Worm (Caenorhabditis elegans) whole organism, early embryonic: Measurements from ENCODE around the gene math-37.
A peak's percentile ranks its signal among the peaks of the same experiment; 100 is the strongest.

Source experiments
- B0310.2 ChIP-seq: sonication (generic microtip); optimal IDR thresholded peaks from 2 replicates; lab custom pipeline; 2016; ENCODE audit warnings: mild to moderate bottlenecking, missing genetic modification characterization, missing compliant biosample characterization
- F13C5.2 ChIP-seq: sonication (generic microtip); optimal IDR thresholded peaks from 2 replicates; lab custom pipeline; 2017; ENCODE audit warnings: mild to moderate bottlenecking, missing genetic modification characterization, inconsistent platforms, missing compliant biosample characterization
- aly-1 ChIP-seq: sonication (generic microtip); optimal IDR thresholded peaks from 2 replicates; lab custom pipeline; 2016; ENCODE audit warnings: missing genetic modification characterization, missing compliant biosample characterization
- ama-1 ChIP-seq: fragments of 150-350 bp; optimal IDR thresholded peaks from 2 replicates; lab custom pipeline; 2014
- ceh-13 ChIP-seq: fragments of 200-800 bp; sonication (Bioruptor generic); optimal IDR thresholded peaks from 2 replicates; lab custom pipeline; 2018; ENCODE audit warnings: mild to moderate bottlenecking, missing genetic modification characterization, missing compliant biosample characterization
- ceh-36 ChIP-seq: sonication (generic microtip); optimal IDR thresholded peaks from 2 replicates; lab custom pipeline; 2016; ENCODE audit warnings: missing genetic modification characterization, inconsistent platforms, missing compliant biosample characterization
- ets-7 ChIP-seq: sonication (generic microtip); optimal IDR thresholded peaks from 2 replicates; lab custom pipeline; 2016; ENCODE audit warnings: missing genotype, missing genetic modification characterization, missing compliant biosample characterization
- flt-1 ChIP-seq: fragments of 200-800 bp; sonication (Bioruptor generic); IDR thresholded peaks from 2 replicates; pipeline ENCODE4 v1.3.6; 2022; ENCODE audit warnings: missing genetic modification characterization, missing compliant biosample characterization
- hmbx-1 ChIP-seq: sonication (generic microtip); optimal IDR thresholded peaks from 2 replicates; lab custom pipeline; 2016; ENCODE audit warnings: mild to moderate bottlenecking, missing genetic modification characterization, missing compliant biosample characterization
- hmg-4 ChIP-seq: fragments of 200-800 bp; sonication (Bioruptor generic); optimal IDR thresholded peaks from 2 replicates; lab custom pipeline; 2018; ENCODE audit warnings: mild to moderate bottlenecking, missing genetic modification characterization, missing compliant biosample characterization
- hnd-1 ChIP-seq: sonication (generic microtip); optimal IDR thresholded peaks from 2 replicates; lab custom pipeline; 2016; ENCODE audit warnings: missing genetic modification characterization, missing compliant biosample characterization
- pes-1 ChIP-seq: fragments of 200-800 bp; sonication (Bioruptor generic); IDR thresholded peaks from 2 replicates; pipeline ENCODE4 v1.3.6; 2022; ENCODE audit warnings: missing genetic modification reagents, missing genetic modification characterization, missing compliant biosample characterization
- scrt-1 ChIP-seq: fragments of 200-800 bp; sonication (Bioruptor generic); IDR thresholded peaks from 2 replicates; pipeline ENCODE4 v1.3.6; 2022; ENCODE audit warnings: missing genetic modification characterization, missing compliant biosample characterization
- sea-1 ChIP-seq: fragments of 200-800 bp; sonication (Bioruptor generic); conservative IDR thresholded peaks from 2 replicates; pipeline ENCODE4 v1.3.6; 2022; ENCODE audit warnings: missing genetic modification characterization, missing compliant biosample characterization
- tbx-11 ChIP-seq: fragments of 200-800 bp; sonication (Bioruptor generic); IDR thresholded peaks from 2 replicates; pipeline ENCODE4 v1.3.6; 2022; ENCODE audit warnings: missing genetic modification characterization, missing compliant biosample characterization
- tbx-37 ChIP-seq: fragments of 200-800 bp; sonication (Bioruptor generic); conservative IDR thresholded peaks from 2 replicates; pipeline ENCODE4 v1.3.6; 2022; ENCODE audit warnings: missing genetic modification reagents, missing genetic modification characterization, missing compliant biosample characterization
- tra-4 ChIP-seq: sonication (generic microtip); optimal IDR thresholded peaks from 2 replicates; lab custom pipeline; 2017; ENCODE audit warnings: missing genetic modification characterization, missing compliant biosample characterization

math-37 gene

DNA sequence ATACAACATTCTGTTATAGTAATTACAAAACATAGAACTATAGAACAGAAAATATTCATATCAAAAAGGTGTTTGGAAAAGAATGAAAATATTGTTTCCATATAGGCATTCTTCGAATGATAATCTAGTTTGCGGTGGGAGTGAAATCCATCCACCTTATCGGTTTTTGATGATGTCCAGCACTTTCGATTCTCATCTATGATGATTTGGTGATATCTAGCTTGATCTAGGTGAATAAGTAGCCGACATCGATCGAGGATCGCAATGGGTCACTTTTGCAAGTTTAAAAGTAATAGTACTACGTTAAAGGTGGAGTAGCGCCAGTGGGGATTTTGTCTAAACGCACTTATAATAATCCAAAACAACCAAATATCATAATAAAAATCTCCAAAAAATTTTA is 9.0 kb downstream of the math-37 start, which contains the start of gene R52.6:
TSS of gene R52.6 (minus strand) at position 101 of the 400 bp plus-strand sequence.
- TF ChIP-seq ama-1 (no peak), flt-1 (no peak), hmbx-1 (tag; lab: Kevin White, UChicago) (no peak)

DNA sequence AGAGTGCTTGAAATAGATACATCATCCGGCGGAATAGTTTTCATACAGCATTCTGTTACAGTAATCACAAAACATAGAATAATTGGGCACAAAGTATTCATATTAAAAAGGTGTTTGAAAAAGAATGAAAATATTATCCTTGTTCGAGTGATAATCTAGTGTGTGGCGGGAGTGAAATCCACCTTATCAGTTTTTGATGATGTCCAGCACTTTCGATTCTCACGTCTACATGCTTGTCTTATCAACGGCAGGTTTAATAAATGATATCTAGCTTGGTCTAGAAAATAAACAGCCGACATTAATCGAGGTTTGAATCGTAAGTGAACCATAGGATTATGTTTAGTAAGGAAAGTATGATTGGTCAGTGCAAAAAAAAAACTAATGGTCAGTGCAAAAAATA is 12.0 kb downstream of the math-37 start, which contains the start of gene R52.5:
TSS of gene R52.5 (minus strand) at position 101 of the 400 bp plus-strand sequence.
- TF ChIP-seq tbx-11 (GFP tag; lab: Robert Waterston, UW): no peak
- no peak for TF ChIP-seq ceh-13 (GFP tag; lab: Kevin White, UChicago)

DNA sequence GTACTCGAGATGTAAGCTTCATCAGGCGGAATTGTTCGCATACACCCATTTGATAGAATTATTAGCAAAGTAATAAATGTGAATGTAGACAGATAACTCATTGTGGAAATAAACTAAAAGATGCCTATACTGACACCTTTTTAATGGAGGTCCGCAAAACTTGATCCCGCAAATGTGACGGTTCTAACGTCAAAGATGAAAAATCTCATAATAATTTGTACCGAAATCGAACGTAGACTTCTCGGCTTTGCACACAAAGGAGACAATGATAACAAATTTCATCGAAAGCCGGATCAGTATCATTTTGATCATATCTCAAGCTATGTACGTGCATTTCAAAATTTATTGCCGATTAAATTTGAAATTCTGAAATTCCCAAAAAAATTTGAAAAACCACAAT is 13.7 kb downstream of the math-37 start, which contains the start of gene R52.4:
TSS of gene R52.4 (minus strand) at position 101 of the 400 bp plus-strand sequence.
- TF ChIP-seq B0310.2 (tag; lab: Kevin White, UChicago): no peak
- TF ChIP-seq hmbx-1 (tag; lab: Kevin White, UChicago): no peak
- TF ChIP-seq scrt-1: no peak
- TF ChIP-seq tbx-37: no peak
- no peak for TF ChIP-seq ceh-13 (GFP tag; lab: Kevin White, UChicago)
- TF ChIP-seq tra-4: no peak
- no peak for TF ChIP-seq ama-1
- TF ChIP-seq flt-1: no peak
- TF ChIP-seq pes-1: no peak

ce11 chrII:2099139-2099976 is 22.6 kb downstream of the math-37 start, which contains the start of gene math-42:
Gene math-42 (plus strand): TSS chrII:2099926.
- TF ChIP-seq aly-1 (tag; lab: Kevin White, UChicago) (no peak), scrt-1 (no peak), ama-1 (no peak), hmbx-1 (tag; lab: Kevin White, UChicago) (no peak), tbx-37 (no peak), flt-1 (no peak), ceh-36 (tag; lab: Kevin White, UChicago) (no peak), B0310.2 (tag; lab: Kevin White, UChicago) (no peak), tra-4 (no peak), pes-1 (no peak)

- TF ChIP-seq aly-1 (tag; lab: Kevin White, UChicago) (no peak), hnd-1 (no peak), F13C5.2 (no peak), hmg-4 (GFP tag; lab: Kevin White, UChicago) (no peak), ama-1 (no peak), ceh-13 (GFP tag; lab: Kevin White, UChicago) (no peak), tbx-37 (no peak), hmbx-1 (tag; lab: Kevin White, UChicago) (no peak), ets-7 (tag; lab: Kevin White, UChicago) (no peak), tbx-11 (GFP tag; lab: Robert Waterston, UW) (no peak), scrt-1 (no peak), sea-1 (no peak), tra-4 (no peak), flt-1 (no peak), pes-1 (no peak), B0310.2 (tag; lab: Kevin White, UChicago) (no peak), ceh-36 (tag; lab: Kevin White, UChicago) (no peak)
Measured at ce11 chrII:2094924-2095650, 26.9 kb downstream of the math-37 start, which contains the start of gene T16A1.2. Gene T16A1.2 (plus strand): TSS chrII:2095600.

DNA sequence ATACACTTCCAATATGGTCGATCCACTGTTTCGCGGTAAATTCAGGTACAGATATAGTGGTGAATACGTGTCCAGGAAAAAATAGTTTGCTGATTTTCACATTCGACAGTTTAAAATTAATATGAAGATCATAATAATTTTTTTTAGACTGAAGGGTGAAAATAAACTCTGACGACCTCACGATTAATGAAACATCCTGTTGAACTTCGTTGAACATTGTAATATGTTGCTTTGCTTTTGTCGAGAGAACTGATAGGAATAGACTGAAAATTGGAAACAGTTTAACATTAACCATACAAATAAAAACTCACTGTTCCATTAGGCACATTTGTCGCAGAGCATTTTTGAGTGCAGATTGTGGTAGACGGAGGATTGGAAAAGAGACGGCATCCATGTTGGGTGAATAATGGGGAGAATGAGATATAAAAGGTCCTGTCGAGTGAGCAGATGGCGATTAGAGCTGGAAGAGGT is 28.5 kb downstream of the math-37 start, which contains the start of gene fbxb-37:
TSS of gene fbxb-37 (minus strand) at position 421 of the 471 bp plus-strand sequence.
- TF ChIP-seq scrt-1 (no peak), tra-4 (no peak), hmg-4 (GFP tag; lab: Kevin White, UChicago) (no peak), F13C5.2 (no peak), hmbx-1 (tag; lab: Kevin White, UChicago) (no peak), ceh-13 (GFP tag; lab: Kevin White, UChicago) (no peak), tbx-37 (no peak), sea-1 (no peak), ets-7 (tag; lab: Kevin White, UChicago) (no peak), flt-1 (no peak), ceh-36 (tag; lab: Kevin White, UChicago) (no peak), B0310.2 (tag; lab: Kevin White, UChicago) (no peak), hnd-1 (no peak), ama-1 (no peak), aly-1 (tag; lab: Kevin White, UChicago) (no peak)

ce11 chrII:2091972-2092371 is 30.0 kb downstream of the math-37 start, which contains the start of gene T16A1.10:
Gene T16A1.10 (minus strand): TSS chrII:2092094.
- TF ChIP-seq ceh-36 (tag; lab: Kevin White, UChicago): peak; percentile 1
- TF ChIP-seq ama-1: no peak
- TF ChIP-seq F13C5.2: no peak
- TF ChIP-seq B0310.2 (tag; lab: Kevin White, UChicago): no peak
- TF ChIP-seq sea-1: no peak
- TF ChIP-seq tbx-11 (GFP tag; lab: Robert Waterston, UW): no peak
- TF ChIP-seq hmg-4 (GFP tag; lab: Kevin White, UChicago): peak; percentile 16
- no peak for TF ChIP-seq ceh-13 (GFP tag; lab: Kevin White, UChicago)
- no peak for TF ChIP-seq aly-1 (tag; lab: Kevin White, UChicago)
- no peak for TF ChIP-seq hnd-1
- TF ChIP-seq pes-1: no peak
- no peak for TF ChIP-seq tbx-37
- TF ChIP-seq tra-4: no peak
